Worm (Caenorhabditis elegans): ENCODE results near the gene helq-1.
A peak's percentile ranks its signal among the peaks of the same experiment; 100 is the strongest.

ce11 chrIII:623754-624153 is 36.8 kb upstream of the helq-1 start:
- TF ChIP-seq T22C8.4 (GFP tag; IDR thresholded peaks at IDR 0.05), result no peak
- peak; percentile 65; the same call in 1 of the 2 replicates for TF ChIP-seq flt-1 (GFP tag; IDR thresholded peaks at IDR 0.05)
- no peak for TF ChIP-seq med-1 (GFP tag; optimal IDR thresholded peaks at IDR 0.05; ENCODE audit: insufficient read depth)

Measured in whole organism, midembryonic.